Fruit fly (Drosophila melanogaster) whole organism, adult: ENCODE measurements around the gene Snapin.

Experiments
- CG11617 ChIP-seq: fragments of 200-800 bp; sonication (Bioruptor generic); optimal IDR thresholded peaks from 2 replicates; lab custom pipeline; 2017; ENCODE audit warnings: mild to moderate bottlenecking, missing biosample characterization, missing genetic modification reagents, missing genetic modification characterization
- CG12768 ChIP-seq: fragments of 200-800 bp; sonication (Bioruptor generic); optimal IDR thresholded peaks from 2 replicates; lab custom pipeline; 2017; ENCODE audit warnings: missing biosample characterization, missing genetic modification characterization, mild to moderate bottlenecking, moderate library complexity, missing genetic modification reagents
- CG14711 ChIP-seq: fragments of 200-800 bp; sonication (Bioruptor generic); optimal IDR thresholded peaks from 2 replicates; lab custom pipeline; 2018; ENCODE audit warnings: missing biosample characterization, mild to moderate bottlenecking, missing genetic modification characterization, moderate library complexity
- CG1620 ChIP-seq: fragments of 200-800 bp; sonication (Bioruptor generic); optimal IDR thresholded peaks from 2 replicates; lab custom pipeline; 2016; ENCODE audit warnings: missing biosample characterization, missing genetic modification characterization
- CG33017 ChIP-seq: fragments of 200-800 bp; sonication (Bioruptor generic); optimal IDR thresholded peaks from 2 replicates; lab custom pipeline; 2018; ENCODE audit warnings: missing biosample characterization, mild to moderate bottlenecking, missing genetic modification characterization, moderate library complexity
- CG5204 ChIP-seq: fragments of 200-800 bp; sonication (Bioruptor generic); optimal IDR thresholded peaks from 2 replicates; lab custom pipeline; 2016; ENCODE audit warnings: missing biosample characterization, missing genetic modification characterization
- CG7045 ChIP-seq: fragments of 200-800 bp; sonication (Bioruptor generic); optimal IDR thresholded peaks from 2 replicates; lab custom pipeline; 2017; ENCODE audit warnings: missing biosample characterization, mild to moderate bottlenecking, missing genetic modification characterization
- CG7101 ChIP-seq: fragments of 200-800 bp; sonication (Bioruptor generic); optimal IDR thresholded peaks from 2 replicates; lab custom pipeline; 2018; ENCODE audit warnings: missing biosample characterization, mild to moderate bottlenecking, missing genetic modification characterization, moderate library complexity
- Clk ChIP-seq: fragments of 200-800 bp; sonication (Bioruptor generic); optimal IDR thresholded peaks from 2 replicates; lab custom pipeline; 2017; ENCODE audit warnings: missing biosample characterization, missing genetic modification characterization
- Crg-1 ChIP-seq: fragments of 200-800 bp; sonication (Bioruptor generic); optimal IDR thresholded peaks from 2 replicates; lab custom pipeline; 2016; ENCODE audit warnings: missing biosample characterization, missing genetic modification characterization
- Hr96 ChIP-seq: fragments of 200-800 bp; sonication (Bioruptor generic); optimal IDR thresholded peaks from 2 replicates; lab custom pipeline; 2016; ENCODE audit warnings: missing biosample characterization, missing genetic modification characterization
- Mnt ChIP-seq: fragments of 200-800 bp; sonication (Bioruptor generic); optimal IDR thresholded peaks from 2 replicates; lab custom pipeline; 2016; ENCODE audit warnings: missing biosample characterization, mild to moderate bottlenecking, missing genetic modification characterization
- bab1 ChIP-seq: fragments of 200-800 bp; sonication (Bioruptor generic); optimal IDR thresholded peaks from 3 replicates; lab custom pipeline; 2019; ENCODE audit warnings: missing biosample characterization, mild to moderate bottlenecking, missing genetic modification characterization, moderate library complexity
- cic ChIP-seq: fragments of 200-800 bp; sonication (Bioruptor generic); optimal IDR thresholded peaks from 2 replicates; lab custom pipeline; 2017; ENCODE audit warnings: missing biosample characterization, mild to moderate bottlenecking, missing genetic modification characterization, moderate library complexity
- cnc ChIP-seq, 2 experiments: fragments of >200 bp; optimal IDR thresholded peaks; 2 replicates each; lab custom pipeline; 2017
- kay ChIP-seq: fragments of 200-800 bp; sonication (Bioruptor generic); peaks from one replicate; lab custom pipeline; 2016; ENCODE audit warnings: missing biosample characterization, missing genetic modification characterization, borderline replicate concordance
- ovo ChIP-seq: fragments of 200-800 bp; sonication (Bioruptor generic); optimal IDR thresholded peaks from 2 replicates; lab custom pipeline; 2016; ENCODE audit warnings: missing biosample characterization, missing genetic modification characterization
- pad ChIP-seq: fragments of 200-800 bp; sonication (Bioruptor generic); optimal IDR thresholded peaks from 3 replicates; lab custom pipeline; 2017; ENCODE audit warnings: missing biosample characterization, missing genetic modification characterization, mild to moderate bottlenecking, moderate library complexity, missing genetic modification reagents
- tj ChIP-seq: fragments of 200-800 bp; sonication (Bioruptor generic); optimal IDR thresholded peaks from 3 replicates; lab custom pipeline; 2017; ENCODE audit warnings: missing biosample characterization, mild to moderate bottlenecking, missing genetic modification characterization, moderate library complexity
- toe ChIP-seq: fragments of 200-800 bp; sonication (Bioruptor generic); optimal IDR thresholded peaks from 2 replicates; lab custom pipeline; 2016; ENCODE audit warnings: missing biosample characterization, missing genetic modification characterization

The Snapin gene

dm6 chr2L:2767627-2768026 lies 8.2 kb upstream of the Snapin start, which contains the start of the genes Taf10b and Taf10:
Taf10b (minus strand) TSS chr2L:2767845.
Taf10 (plus strand) TSS chr2L:2767890.
- TF ChIP-seq bab1: peak; percentile 65
- peak; percentile 60 for TF ChIP-seq cic (GFP tag; lab: Kevin White, UChicago)
- TF ChIP-seq CG33017: no peak

DNA sequence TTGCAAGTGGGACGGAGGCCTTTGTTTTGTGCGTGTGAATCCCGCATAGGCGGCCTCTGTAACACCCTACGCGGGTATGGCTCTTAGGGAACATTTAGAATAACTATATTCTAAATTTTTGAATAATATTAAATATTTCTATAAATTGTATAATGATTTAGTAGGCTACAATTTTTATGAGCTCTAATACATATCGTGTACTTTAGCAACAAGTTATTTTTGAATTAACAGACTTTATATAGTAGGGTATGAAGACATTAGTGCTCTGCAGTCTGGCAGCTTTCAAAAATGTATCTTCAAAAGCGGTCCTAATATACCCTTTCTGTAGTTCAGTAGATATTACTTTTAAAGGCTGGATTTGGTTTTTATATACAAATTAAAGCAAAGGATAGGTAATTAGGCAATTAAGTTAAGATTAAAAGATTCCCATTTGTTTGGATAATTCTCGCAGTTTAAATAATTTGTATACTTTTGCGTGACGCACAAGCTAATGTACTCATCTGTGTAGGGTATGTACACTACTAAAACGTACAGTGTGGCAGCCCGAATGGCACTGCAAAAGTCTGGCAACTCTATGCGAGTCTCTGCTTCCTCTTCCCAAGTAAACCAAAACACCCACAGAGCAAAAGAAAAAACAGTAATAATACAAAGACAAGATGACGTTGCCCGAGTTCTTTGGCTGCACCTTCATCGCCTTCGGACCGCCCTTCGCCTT lies 6.3 kb upstream of the Snapin start, which contains the start of the genes Snx21 and aph-1:
Gene Snx21 (minus strand): TSS at position 7 of the 715 bp plus-strand sequence.
Gene aph-1 (plus strand): TSS at position 575 of the 715 bp plus-strand sequence.
- TF ChIP-seq CG7101: peak; percentile 91
- TF ChIP-seq ovo (GFP tag; lab: Kevin White, UChicago): peak; percentile 57
- peak; percentile 84 for TF ChIP-seq CG1620 (GFP tag; lab: Kevin White, UChicago)
- peak; percentile 91 for TF ChIP-seq CG12768 (GFP tag; lab: Kevin White, UChicago)
- peak; percentile 76 for TF ChIP-seq Crg-1 (GFP tag; lab: Kevin White, UChicago)
- peak; percentile 78 for TF ChIP-seq tj (GFP tag; lab: Kevin White, UChicago)
- TF ChIP-seq Hr96: peak; percentile 87
- TF ChIP-seq pad (GFP tag; lab: Kevin White, UChicago): peak; percentile 76
- TF ChIP-seq kay (GFP tag; lab: Kevin White, UChicago): no peak
- peak; percentile 95 for TF ChIP-seq CG7045
- TF ChIP-seq cic (GFP tag; lab: Kevin White, UChicago): peak; percentile 1
- peak; percentile 88 for TF ChIP-seq CG14711 (tag; lab: Kevin White, UChicago)
- no peak for TF ChIP-seq cnc (optimal IDR thresholded peaks at IDR 0.05; lab: Kevin White, UChicago)
- peak; percentile 84 for TF ChIP-seq Mnt (GFP tag; lab: Kevin White, UChicago)
- TF ChIP-seq bab1: peak; percentile 91
- TF ChIP-seq toe (GFP tag; lab: Kevin White, UChicago): peak; percentile 92
- peak; percentile 77 for TF ChIP-seq Clk (GFP tag; lab: Kevin White, UChicago)
- TF ChIP-seq CG5204 (GFP tag; lab: Kevin White, UChicago): no peak
- TF ChIP-seq CG33017: peak; percentile 93
- TF ChIP-seq CG11617: peak; percentile 90

dm6 chr2L:2760288-2760687 lies 811 bp upstream of the Snapin start:
- TF ChIP-seq bab1 (no peak), CG14711 (tag; lab: Kevin White, UChicago) (no peak), CG7101 (no peak), cic (GFP tag; lab: Kevin White, UChicago) (no peak), Clk (GFP tag; lab: Kevin White, UChicago) (no peak), pad (GFP tag; lab: Kevin White, UChicago) (no peak)

dm6 chr2L:2757930-2758556 lies 1.4 kb downstream of the Snapin start:
- TF ChIP-seq Mnt (GFP tag; lab: Kevin White, UChicago): no peak
- no peak for TF ChIP-seq CG33017
- no peak for TF ChIP-seq tj (GFP tag; lab: Kevin White, UChicago)
- TF ChIP-seq cnc (optimal IDR thresholded peaks at IDR 0.05; lab: Kevin White, UChicago): no peak
- TF ChIP-seq CG7045: no peak

dm6 chr2L:2755323-2755695 lies 4.2 kb downstream of the Snapin start:
- TF ChIP-seq cic (GFP tag; lab: Kevin White, UChicago) (peak; percentile 93), cnc (optimal IDR thresholded peaks at IDR 0.05; lab: Kevin White, UChicago) (no peak), Mnt (GFP tag; lab: Kevin White, UChicago) (peak; percentile 76)

- TF ChIP-seq cic (GFP tag; lab: Kevin White, UChicago) (no peak), CG5204 (GFP tag; lab: Kevin White, UChicago) (no peak), toe (GFP tag; lab: Kevin White, UChicago) (peak; percentile 70), Hr96 (peak; percentile 79), CG14711 (tag; lab: Kevin White, UChicago) (peak; percentile 77), Crg-1 (GFP tag; lab: Kevin White, UChicago) (peak; percentile 41), Clk (GFP tag; lab: Kevin White, UChicago) (peak; percentile 77), CG12768 (GFP tag; lab: Kevin White, UChicago) (peak; percentile 89), Mnt (GFP tag; lab: Kevin White, UChicago) (peak; percentile 56), pad (GFP tag; lab: Kevin White, UChicago) (peak; percentile 66), CG11617 (peak; percentile 88), kay (GFP tag; lab: Kevin White, UChicago) (peak; percentile 93), CG7101 (peak; percentile 82), ovo (GFP tag; lab: Kevin White, UChicago) (peak; percentile 34), CG7045 (peak; percentile 92), CG1620 (GFP tag; lab: Kevin White, UChicago) (no peak), cnc (optimal IDR thresholded peaks at IDR 0.05; lab: Kevin White, UChicago) (no peak), CG33017 (peak; percentile 90), tj (GFP tag; lab: Kevin White, UChicago) (peak; percentile 3), bab1 (peak; percentile 42)
Measured at dm6 chr2L:2754437-2755322, 4.8 kb downstream of the Snapin start.
